Fruit fly (Drosophila melanogaster): Measurements from ENCODE around the gene CG4820.
A peak's percentile ranks its signal among the peaks of the same experiment; 100 is the strongest.

Gene CG4820

dm6 chr3R:11216156-11216630 lies at the start of gene CG4820, which contains the start of gene RpS25:
Gene CG4820, plus strand, starts transcription at chr3R:11216535.
Gene RpS25, minus strand, starts transcription at chr3R:11216287.
- TF ChIP-seq CG17801 (GFP tag; optimal IDR thresholded peaks at IDR 0.05; ENCODE audit: partially characterized antibody), result peak; percentile 94

dm6 chr3R:11167931-11168465 lies 48.3 kb upstream of the CG4820 start, which contains the start of gene Ugt35E2:
Gene Ugt35E2, minus strand, starts transcription at chr3R:11167981.
- TF ChIP-seq CG17801 (GFP tag; optimal IDR thresholded peaks at IDR 0.05; ENCODE audit: partially characterized antibody), result no peak

dm6 chr3R:11170146-11170545 lies 46.2 kb upstream of the CG4820 start, which contains the start of gene Ugt35B1:
Gene Ugt35B1, minus strand, starts transcription at chr3R:11170246.
- no peak for TF ChIP-seq CG17801 (GFP tag; optimal IDR thresholded peaks at IDR 0.05; ENCODE audit: partially characterized antibody)

- no peak for TF ChIP-seq CG17801 (GFP tag; optimal IDR thresholded peaks at IDR 0.05; ENCODE audit: partially characterized antibody)
Observed at dm6 chr3R:11172460-11173168, 43.7 kb upstream of the CG4820 start, which contains the start of gene Ugt35A1. Gene Ugt35A1, minus strand, starts transcription at chr3R:11172664.

dm6 chr3R:11173169-11173506 lies 43.2 kb upstream of the CG4820 start:
- peak; percentile 65 for TF ChIP-seq CG17801 (GFP tag; optimal IDR thresholded peaks at IDR 0.05; ENCODE audit: partially characterized antibody)

- no peak for TF ChIP-seq CG17801 (GFP tag; optimal IDR thresholded peaks at IDR 0.05; ENCODE audit: partially characterized antibody)
Observed at dm6 chr3R:11175308-11175707, 41.0 kb upstream of the CG4820 start, which contains the start of the genes Ugt304A1 and Ugt303A1. Gene Ugt304A1, minus strand, starts transcription at chr3R:11175408. Gene Ugt303A1, plus strand, starts transcription at chr3R:11175529.

- no peak for TF ChIP-seq CG17801 (GFP tag; optimal IDR thresholded peaks at IDR 0.05; ENCODE audit: partially characterized antibody)
Observed at dm6 chr3R:11175777-11176176, 40.6 kb upstream of the CG4820 start.

- TF ChIP-seq CG17801 (GFP tag; optimal IDR thresholded peaks at IDR 0.05; ENCODE audit: partially characterized antibody), result no peak
Observed at dm6 chr3R:11177579-11177978, 38.8 kb upstream of the CG4820 start.

dm6 chr3R:11178300-11178699 lies 38.0 kb upstream of the CG4820 start:
- TF ChIP-seq CG17801 (GFP tag; optimal IDR thresholded peaks at IDR 0.05; ENCODE audit: partially characterized antibody), result no peak

dm6 chr3R:11195792-11196191 lies 20.5 kb upstream of the CG4820 start, which contains the start of gene CG18577:
Gene CG18577, plus strand, starts transcription at chr3R:11196092.
- TF ChIP-seq CG17801 (GFP tag; optimal IDR thresholded peaks at IDR 0.05; ENCODE audit: partially characterized antibody), result no peak

- peak; percentile 83 for TF ChIP-seq CG17801 (GFP tag; optimal IDR thresholded peaks at IDR 0.05; ENCODE audit: partially characterized antibody)
Observed at dm6 chr3R:11196648-11197388, 19.5 kb upstream of the CG4820 start.

- TF ChIP-seq CG17801 (GFP tag; optimal IDR thresholded peaks at IDR 0.05; ENCODE audit: partially characterized antibody), result no peak
Observed at dm6 chr3R:11197389-11197716, 19.0 kb upstream of the CG4820 start, which contains the start of gene cu. Gene cu, plus strand, starts transcription at chr3R:11197592.

dm6 chr3R:11198062-11198472 lies 18.3 kb upstream of the CG4820 start:
- TF ChIP-seq CG17801 (GFP tag; optimal IDR thresholded peaks at IDR 0.05; ENCODE audit: partially characterized antibody), result peak; percentile 37

dm6 chr3R:11199227-11199835 lies 17.0 kb upstream of the CG4820 start:
- TF ChIP-seq CG17801 (GFP tag; optimal IDR thresholded peaks at IDR 0.05; ENCODE audit: partially characterized antibody), result no peak
